Worm (Caenorhabditis elegans) whole organism, L4 larva: Measurements from ENCODE around the gene C34F11.1.

Experiments
- Y48G9A.11 ChIP-seq: fragments of 200-800 bp; sonication (Bioruptor generic); IDR thresholded peaks from 2 replicates; pipeline ENCODE4 v1.3.6; 2022; ENCODE audit warnings: missing genetic modification reagents, missing genetic modification characterization, missing compliant biosample characterization
- ama-1 ChIP-seq: fragments of 150-350 bp; optimal IDR thresholded peaks from 2 replicates; lab custom pipeline; 2014; ENCODE audit warnings: inconsistent platforms, mixed read lengths
- ces-1 ChIP-seq: fragments of 150-350 bp; sonication (generic microtip); optimal IDR thresholded peaks from 4 replicates; lab custom pipeline; 2014; ENCODE audit warnings: missing biosample characterization, missing genetic modification reagents, missing genetic modification characterization
- dmd-8 ChIP-seq: fragments of 200-800 bp; sonication (Bioruptor generic); IDR thresholded peaks from 2 replicates; pipeline ENCODE4 v1.3.6; 2022; ENCODE audit warnings: missing genetic modification characterization, missing compliant biosample characterization
- egl-27 ChIP-seq: sonication (generic microtip); optimal IDR thresholded peaks from 3 replicates; lab custom pipeline; 2017; ENCODE audit warnings: missing biosample characterization, missing genetic modification reagents, missing genetic modification characterization
- jun-1 ChIP-seq: fragments of 150-350 bp; optimal IDR thresholded peaks from 2 replicates; lab custom pipeline; 2014; ENCODE audit warnings: missing biosample characterization, missing genetic modification reagents, missing genetic modification characterization
- lin-13 ChIP-seq: fragments of 150-350 bp; optimal IDR thresholded peaks from 2 replicates; lab custom pipeline; 2014; ENCODE audit warnings: missing biosample characterization, missing genetic modification reagents, missing genetic modification characterization
- madf-9 ChIP-seq: fragments of 200-800 bp; sonication (Bioruptor generic); conservative IDR thresholded peaks from 2 replicates; pipeline ENCODE4 v1.3.6; 2022; ENCODE audit warnings: missing genetic modification reagents, missing genetic modification characterization, missing compliant biosample characterization
- nhr-25 ChIP-seq: sonication (generic microtip); optimal IDR thresholded peaks from 2 replicates; lab custom pipeline; 2017; ENCODE audit warnings: missing genetic modification characterization, mild to moderate bottlenecking, missing compliant biosample characterization, antibody characterized with exemption, moderate library complexity, borderline replicate concordance; ENCODE audit not compliant: insufficient read depth
- saeg-2 ChIP-seq: fragments of 200-800 bp; sonication (Bioruptor generic); IDR thresholded peaks from 2 replicates; pipeline ENCODE4 v1.3.6; 2022; ENCODE audit warnings: missing genetic modification reagents, missing genetic modification characterization, missing compliant biosample characterization
- skn-1 ChIP-seq: fragments of 150-350 bp; optimal IDR thresholded peaks from 2 replicates; lab custom pipeline; 2014; ENCODE audit warnings: missing biosample characterization, missing genetic modification characterization
- snpc-4 ChIP-seq: fragments of 150-350 bp; optimal IDR thresholded peaks from 2 replicates; lab custom pipeline; 2014; ENCODE audit warnings: missing biosample characterization, missing genetic modification characterization
- unc-62 ChIP-seq, 3 experiments: fragments of 150-350 bp in 1 of 3; sonication (generic microtip); optimal IDR thresholded peaks in 2 of 3; peaks in 1 of 3; 1 replicate in 1 of 3; 2 replicates in 2 of 3; lab custom pipeline; 2014 to 2017; ENCODE audit warnings: missing biosample characterization in 3 of 3, missing genetic modification characterization in 3 of 3, missing genetic modification reagents in 3 of 3, missing genotype in 1 of 3

- TF ChIP-seq ces-1 (GFP tag; lab: Kevin White, UChicago) (no peak), snpc-4 (tag; lab: Kevin White, UChicago) (no peak), Y48G9A.11 (GFP tag; lab: Robert Waterston, UW) (no peak), unc-62 (GFP tag; optimal IDR thresholded peaks at IDR 0.05 in 1 of 2; lab: Kevin White, UChicago) (peak in 1 of 2 experiments; percentile 13), unc-62 (tag; optimal IDR thresholded peaks at IDR 0.05; lab: Kevin White, UChicago) (no peak), dmd-8 (GFP tag; lab: Robert Waterston, UW) (no peak), lin-13 (GFP tag; lab: Kevin White, UChicago) (no peak), saeg-2 (GFP tag; lab: Robert Waterston, UW) (no peak), skn-1 (no peak), madf-9 (GFP tag; lab: Robert Waterston, UW) (no peak), jun-1 (tag; lab: Kevin White, UChicago) (no peak), nhr-25 (tag; lab: Kevin White, UChicago) (no peak), egl-27 (tag; lab: Kevin White, UChicago) (no peak), ama-1 (lab: Kevin White, UChicago) (no peak)
Observed at ce11 chrII:5228662-5229061, 15.9 kb downstream of the C34F11.1 start.
